Fruit fly (Drosophila melanogaster) whole organism, embryonic: ENCODE data around the gene Doc2.

Experiments used
- BEAF-32 ChIP-seq: fragments of 200-800 bp; sonication (Bioruptor generic); optimal IDR thresholded peaks from 3 replicates; lab custom pipeline; 2017; ENCODE audit warnings: missing biosample characterization, missing genetic modification characterization, mild to moderate bottlenecking, moderate library complexity, missing genetic modification reagents
- CG10321 ChIP-seq: fragments of 200-800 bp; sonication (Bioruptor generic); IDR thresholded peaks from 2 replicates; pipeline ENCODE4 v1.3.6; 2022; ENCODE audit warnings: missing biosample characterization, missing genetic modification characterization
- CG10431 ChIP-seq: fragments of 200-800 bp; sonication (Bioruptor generic); optimal IDR thresholded peaks from 3 replicates; lab custom pipeline; 2018; ENCODE audit warnings: missing biosample characterization, mild to moderate bottlenecking, missing genetic modification characterization
- CG11723 ChIP-seq: fragments of 200-800 bp; sonication (Bioruptor generic); optimal IDR thresholded peaks from 2 replicates; lab custom pipeline; 2017; ENCODE audit warnings: missing biosample characterization, mild to moderate bottlenecking, missing genetic modification characterization
- CG12071 ChIP-seq: fragments of 200-800 bp; sonication (Bioruptor generic); optimal IDR thresholded peaks from 3 replicates; lab custom pipeline; 2018; ENCODE audit warnings: missing biosample characterization, mild to moderate bottlenecking, missing genetic modification characterization
- CG13894 ChIP-seq: fragments of 200-800 bp; sonication (Bioruptor generic); optimal IDR thresholded peaks from 3 replicates; lab custom pipeline; 2018; ENCODE audit warnings: missing biosample characterization, mild to moderate bottlenecking, missing genetic modification characterization, moderate library complexity
- CG31224 ChIP-seq: fragments of 200-800 bp; sonication (Bioruptor generic); IDR thresholded peaks from 2 replicates; pipeline ENCODE4 v1.3.6; 2022; ENCODE audit warnings: missing biosample characterization, missing genetic modification characterization
- CG31388 ChIP-seq: fragments of 200-800 bp; sonication (Bioruptor generic); optimal IDR thresholded peaks from 2 replicates; lab custom pipeline; 2016; ENCODE audit warnings: missing biosample characterization, missing genetic modification characterization
- CG3726 ChIP-seq: fragments of 200-800 bp; sonication (Bioruptor generic); IDR thresholded peaks from 3 replicates; pipeline ENCODE4, ENCODE4 v1.3.6; 2022; ENCODE audit warnings: missing biosample characterization, missing genetic modification characterization
- CG4730 ChIP-seq: fragments of 200-800 bp; sonication (Bioruptor generic); IDR thresholded peaks from 2 replicates; pipeline ENCODE4 v1.3.6; 2022; ENCODE audit warnings: missing biosample characterization, missing genetic modification characterization
- CG4820 ChIP-seq: fragments of 200-800 bp; sonication (Bioruptor generic); optimal IDR thresholded peaks from 3 replicates; lab custom pipeline; 2016; ENCODE audit warnings: missing biosample characterization, missing genetic modification characterization
- CG6654 ChIP-seq: fragments of 200-800 bp; sonication (Bioruptor generic); optimal IDR thresholded peaks from 2 replicates; lab custom pipeline; 2017; ENCODE audit warnings: missing biosample characterization, mild to moderate bottlenecking, missing genetic modification characterization
- CG6813 ChIP-seq: fragments of 200-800 bp; sonication (Bioruptor generic); optimal IDR thresholded peaks from 2 replicates; lab custom pipeline; 2017; ENCODE audit warnings: missing biosample characterization, missing genetic modification characterization, mild to moderate bottlenecking, moderate library complexity, missing genetic modification reagents
- CG8359 ChIP-seq: fragments of 200-800 bp; sonication (Bioruptor generic); optimal IDR thresholded peaks from 2 replicates; lab custom pipeline; 2017; ENCODE audit warnings: missing biosample characterization, mild to moderate bottlenecking, missing genetic modification characterization, borderline replicate concordance
- Dek ChIP-seq: fragments of 200-800 bp; sonication (Bioruptor generic); optimal IDR thresholded peaks from 3 replicates; lab custom pipeline; 2019; ENCODE audit warnings: missing biosample characterization, mild to moderate bottlenecking, missing genetic modification characterization, moderate library complexity
- ERR ChIP-seq: fragments of 200-800 bp; sonication (Bioruptor generic); optimal IDR thresholded peaks from 2 replicates; lab custom pipeline; 2016; ENCODE audit warnings: missing biosample characterization, missing genetic modification characterization
- Eip74EF ChIP-seq, 2 experiments: fragments of 200-800 bp in 1 of 2; fragments of >200 bp in 1 of 2; sonication (Bioruptor generic) in 1 of 2; optimal IDR thresholded peaks; 2 replicates each; lab custom pipeline; 2017 to 2019; ENCODE audit warnings: missing biosample characterization in 2 of 2, missing genetic modification characterization in 2 of 2, mild to moderate bottlenecking in 1 of 2, moderate library complexity in 1 of 2
- H2.0 ChIP-seq: fragments of 200-800 bp; sonication (Bioruptor generic); IDR thresholded peaks from 2 replicates; pipeline ENCODE4 v1.3.6; 2022; ENCODE audit warnings: missing biosample characterization, missing genetic modification characterization
- HLHmδ ChIP-seq: fragments of 200-800 bp; sonication (Bioruptor generic); optimal IDR thresholded peaks from 2 replicates; lab custom pipeline; 2018; ENCODE audit warnings: missing biosample characterization, mild to moderate bottlenecking, missing genetic modification characterization, moderate library complexity
- Hmr ChIP-seq: fragments of 200-800 bp; sonication (Bioruptor generic); optimal IDR thresholded peaks from 3 replicates; lab custom pipeline; 2017; ENCODE audit warnings: mild to moderate bottlenecking, missing biosample characterization, missing genetic modification reagents, missing genetic modification characterization
- Hr3 ChIP-seq: fragments of 200-800 bp; sonication (Bioruptor generic); optimal IDR thresholded peaks from 3 replicates; lab custom pipeline; 2016; ENCODE audit warnings: missing biosample characterization, missing genetic modification characterization
- Hr39 ChIP-seq: fragments of >200 bp; optimal IDR thresholded peaks from 2 replicates; lab custom pipeline; 2017
- Meics ChIP-seq: fragments of 200-800 bp; sonication (Bioruptor generic); optimal IDR thresholded peaks from 2 replicates; lab custom pipeline; 2017; ENCODE audit warnings: missing biosample characterization, mild to moderate bottlenecking, missing genetic modification characterization
- Neu2 ChIP-seq: fragments of 200-800 bp; sonication (Bioruptor generic); optimal IDR thresholded peaks from 3 replicates; lab custom pipeline; 2016; ENCODE audit warnings: missing biosample characterization, missing genetic modification characterization, borderline replicate concordance
- Oli ChIP-seq: fragments of 200-800 bp; sonication (Bioruptor generic); optimal IDR thresholded peaks from 2 replicates; lab custom pipeline; 2018; ENCODE audit warnings: missing biosample characterization, mild to moderate bottlenecking, missing genetic modification characterization, moderate library complexity
- Pdp1 ChIP-seq, 2 experiments: fragments of 200-800 bp; sonication (Bioruptor generic); optimal IDR thresholded peaks; 3 replicates each; lab custom pipeline; 2016; ENCODE audit warnings: missing biosample characterization in 2 of 2, missing genetic modification characterization in 2 of 2, mild to moderate bottlenecking in 1 of 2, moderate library complexity in 1 of 2
- Sry-δ ChIP-seq: fragments of 200-800 bp; sonication (Bioruptor generic); optimal IDR thresholded peaks from 2 replicates; lab custom pipeline; 2016; ENCODE audit warnings: missing biosample characterization, missing genetic modification characterization
- Tbp ChIP-seq: fragments of >200 bp; optimal IDR thresholded peaks from 2 replicates; lab custom pipeline; 2018; ENCODE audit warnings: missing biosample characterization, missing genetic modification characterization
- Xbp1 ChIP-seq: fragments of 200-800 bp; sonication (Bioruptor generic); optimal IDR thresholded peaks from 3 replicates; lab custom pipeline; 2016; ENCODE audit warnings: missing biosample characterization, mild to moderate bottlenecking, missing genetic modification characterization
- YL-1 ChIP-seq: fragments of 200-800 bp; sonication (Bioruptor generic); optimal IDR thresholded peaks from 3 replicates; lab custom pipeline; 2017; ENCODE audit warnings: missing biosample characterization, mild to moderate bottlenecking, missing genetic modification characterization
- amos ChIP-seq: fragments of 200-800 bp; sonication (Bioruptor generic); IDR thresholded peaks from 2 replicates; pipeline ENCODE4 v1.3.6; 2022; ENCODE audit warnings: missing biosample characterization, missing genetic modification characterization; ENCODE audit not compliant: partially characterized antibody
- ara ChIP-seq: fragments of 200-800 bp; sonication (Bioruptor generic); IDR thresholded peaks from 2 replicates; pipeline ENCODE4 v1.3.6; 2022; ENCODE audit warnings: missing biosample characterization, missing genetic modification characterization
- ase ChIP-seq: fragments of 200-800 bp; sonication (Bioruptor generic); IDR thresholded peaks from 3 replicates; pipeline ENCODE4 v1.3.6; 2022; ENCODE audit warnings: missing biosample characterization, missing genetic modification characterization
- ash1 ChIP-seq: fragments of 200-800 bp; sonication (Bioruptor generic); optimal IDR thresholded peaks from 2 replicates; lab custom pipeline; 2018; ENCODE audit warnings: missing biosample characterization, mild to moderate bottlenecking, missing genetic modification characterization
- bowl ChIP-seq: fragments of 200-800 bp; sonication (Bioruptor generic); IDR thresholded peaks from 2 replicates; pipeline ENCODE4 v1.3.6; 2022; ENCODE audit warnings: missing biosample characterization, missing genetic modification characterization
- corto ChIP-seq: fragments of 200-800 bp; sonication (Bioruptor generic); optimal IDR thresholded peaks from 2 replicates; lab custom pipeline; 2016; ENCODE audit warnings: missing biosample characterization, mild to moderate bottlenecking, missing genetic modification characterization, moderate library complexity
- disco-r ChIP-seq: fragments of 200-800 bp; sonication (Bioruptor generic); optimal IDR thresholded peaks from 2 replicates; lab custom pipeline; 2016; ENCODE audit warnings: missing biosample characterization, missing genetic modification characterization
- dm ChIP-seq: fragments of 200-800 bp; sonication (Bioruptor generic); optimal IDR thresholded peaks from 3 replicates; lab custom pipeline; 2016; ENCODE audit warnings: missing biosample characterization, missing genetic modification characterization
- fu2 ChIP-seq: fragments of 200-800 bp; sonication (Bioruptor generic); optimal IDR thresholded peaks from 2 replicates; lab custom pipeline; 2016; ENCODE audit warnings: missing biosample characterization, missing genetic modification characterization
- gro ChIP-seq: fragments of 200-800 bp; sonication (Bioruptor generic); optimal IDR thresholded peaks from 2 replicates; lab custom pipeline; 2016; ENCODE audit warnings: missing biosample characterization, missing genetic modification characterization
- jing ChIP-seq: fragments of 200-800 bp; sonication (Bioruptor generic); optimal IDR thresholded peaks from 2 replicates; lab custom pipeline; 2018; ENCODE audit warnings: missing biosample characterization, mild to moderate bottlenecking, missing genetic modification characterization
- p53 ChIP-seq: fragments of 200-800 bp; sonication (Bioruptor generic); optimal IDR thresholded peaks from 2 replicates; lab custom pipeline; 2016; ENCODE audit warnings: missing biosample characterization, missing genetic modification characterization
- pan ChIP-seq, 4 experiments: fragments of >200 bp in 3 of 4; fragments of 200-800 bp in 1 of 4; sonication (Bioruptor generic) in 1 of 4; optimal IDR thresholded peaks in 3 of 4; IDR thresholded peaks in 1 of 4; 2 replicates each; pipeline versions ENCODE4 v1.3.6 to Lab custom; 2017 to 2022; ENCODE audit warnings: missing biosample characterization in 2 of 4, missing genetic modification characterization in 2 of 4, mixed read lengths in 1 of 4
- sima ChIP-seq: fragments of 200-800 bp; sonication (Bioruptor generic); optimal IDR thresholded peaks from 2 replicates; lab custom pipeline; 2016; ENCODE audit warnings: missing biosample characterization, missing genetic modification characterization
- wor ChIP-seq: fragments of 200-800 bp; sonication (Bioruptor generic); IDR thresholded peaks from 2 replicates; pipeline ENCODE4 v1.3.6; 2022; ENCODE audit warnings: missing biosample characterization, missing genetic modification characterization
- yki ChIP-seq: fragments of >200 bp; optimal IDR thresholded peaks from 3 replicates; lab custom pipeline; 2018
- zen2 ChIP-seq: fragments of 200-800 bp; sonication (Bioruptor generic); IDR thresholded peaks from 3 replicates; pipeline ENCODE4 v1.3.6; 2022; ENCODE audit warnings: missing biosample characterization, missing genetic modification characterization; ENCODE audit not compliant: partially characterized antibody
- zf30C ChIP-seq: fragments of 200-800 bp; sonication (Bioruptor generic); optimal IDR thresholded peaks from 3 replicates; lab custom pipeline; 2018; ENCODE audit warnings: missing biosample characterization, mild to moderate bottlenecking, missing genetic modification characterization
- zfh1 ChIP-seq: fragments of 200-800 bp; sonication (Bioruptor generic); IDR thresholded peaks from 3 replicates; pipeline ENCODE4 v1.3.6; 2022; ENCODE audit warnings: missing biosample characterization, missing genetic modification characterization

The Doc2 gene

dm6 chr3L:9042200-9042988 is 23.3 kb upstream of the Doc2 start (continued):
- TF ChIP-seq Dek (tag; lab: Kevin White, UChicago), result peak; percentile 6
- no peak for TF ChIP-seq pan (optimal IDR thresholded peaks at IDR 0.05; lab: Kevin White, UChicago)
- TF ChIP-seq pan (GFP tag; optimal IDR thresholded peaks at IDR 0.05 in 1 of 2, IDR thresholded peaks at IDR 0.05 in 1 of 2), result no peak
- TF ChIP-seq zfh1 (GFP tag; lab: Robert Waterston, UW), result peak; percentile 75
- no peak for TF ChIP-seq HLHmδ (GFP tag; lab: Kevin White, UChicago)
- peak; percentile 50 for TF ChIP-seq zf30C (GFP tag; lab: Kevin White, UChicago)
- no peak for TF ChIP-seq ash1 (GFP tag; lab: Kevin White, UChicago)
- TF ChIP-seq sima, result no peak
- TF ChIP-seq amos (GFP tag; lab: Robert Waterston, UW), result no peak
- no peak for TF ChIP-seq dm
- TF ChIP-seq CG13894, result no peak
- TF ChIP-seq Meics (GFP tag; lab: Kevin White, UChicago), result no peak
- no peak for TF ChIP-seq YL-1 (GFP tag; lab: Kevin White, UChicago)
- TF ChIP-seq yki (lab: Kevin White, UChicago), result no peak
- peak; percentile 21 for TF ChIP-seq Hr3
- TF ChIP-seq CG10431 (GFP tag; lab: Kevin White, UChicago), result no peak
- no peak for TF ChIP-seq CG3726 (GFP tag; lab: Robert Waterston, UW)
- no peak for TF ChIP-seq zen2 (GFP tag; lab: Robert Waterston, UW)
- TF ChIP-seq p53 (GFP tag; lab: Kevin White, UChicago), result no peak
- no peak for TF ChIP-seq corto (GFP tag; lab: Kevin White, UChicago)
- TF ChIP-seq CG31224, result no peak
- no peak for TF ChIP-seq Tbp (GFP tag; lab: Kevin White, UChicago)
- no peak for TF ChIP-seq ERR (GFP tag; lab: Kevin White, UChicago)
- TF ChIP-seq Xbp1 (GFP tag; lab: Kevin White, UChicago), result peak; percentile 5
- TF ChIP-seq fu2 (GFP tag; lab: Kevin White, UChicago), result no peak
- peak; percentile 49 for TF ChIP-seq Oli (tag; lab: Kevin White, UChicago)
- no peak for TF ChIP-seq disco-r (GFP tag; lab: Kevin White, UChicago)
- TF ChIP-seq jing (GFP tag; lab: Kevin White, UChicago), result no peak
- no peak for TF ChIP-seq H2.0 (GFP tag; lab: Robert Waterston, UW)
- no peak for TF ChIP-seq CG11723 (GFP tag; lab: Kevin White, UChicago)
- TF ChIP-seq BEAF-32 (GFP tag; lab: Kevin White, UChicago), result no peak
- no peak; the same call in 2 of the 3 replicates for TF ChIP-seq ase (GFP tag; lab: Robert Waterston, UW)
- TF ChIP-seq wor, result no peak
- TF ChIP-seq CG6654 (GFP tag; lab: Kevin White, UChicago), result no peak
- TF ChIP-seq ara (GFP tag; lab: Robert Waterston, UW), result peak; percentile 55; the same call in 1 of the 2 replicates
- no peak for TF ChIP-seq CG10321
- no peak for TF ChIP-seq bowl
- TF ChIP-seq Hmr (GFP tag; lab: Kevin White, UChicago), result no peak
- no peak for TF ChIP-seq CG4730 (GFP tag; lab: Robert Waterston, UW)
- TF ChIP-seq CG6813 (GFP tag; lab: Kevin White, UChicago), result peak; percentile 8
- TF ChIP-seq Sry-δ (GFP tag; lab: Kevin White, UChicago), result no peak
- TF ChIP-seq Neu2 (GFP tag; lab: Kevin White, UChicago), result no peak
- no peak for TF ChIP-seq CG12071
- peak; percentile 29 for TF ChIP-seq CG8359 (GFP tag; lab: Kevin White, UChicago)
- no peak for TF ChIP-seq CG31388
- TF ChIP-seq Hr39, result no peak
- no peak for TF ChIP-seq gro (GFP tag; lab: Kevin White, UChicago)
- no peak for TF ChIP-seq CG4820 (GFP tag; lab: Kevin White, UChicago)
- TF ChIP-seq Pdp1 (GFP tag; optimal IDR thresholded peaks at IDR 0.05; lab: Kevin White, UChicago), result no peak
- peak in 1 of 2 experiments; percentile 25 for TF ChIP-seq Eip74EF (GFP tag; optimal IDR thresholded peaks at IDR 0.05; lab: Kevin White, UChicago)
